Worm (Caenorhabditis elegans) whole organism, L2 larva: Measurements from ENCODE around the gene F10B5.2.

ENCODE experiments used
- nhr-10 ChIP-seq: sonication (generic microtip); optimal IDR thresholded peaks from 2 replicates; lab custom pipeline; 2017; ENCODE audit warnings: missing biosample characterization, missing genetic modification characterization
- nhr-77 ChIP-seq: fragments of 150-350 bp; optimal IDR thresholded peaks from 2 replicates; lab custom pipeline; 2014; ENCODE audit warnings: missing biosample characterization, missing genetic modification characterization
- unc-39 ChIP-seq: fragments of 150-350 bp; optimal IDR thresholded peaks from 2 replicates; lab custom pipeline; 2014; ENCODE audit warnings: missing biosample characterization, missing genetic modification characterization

DNA sequence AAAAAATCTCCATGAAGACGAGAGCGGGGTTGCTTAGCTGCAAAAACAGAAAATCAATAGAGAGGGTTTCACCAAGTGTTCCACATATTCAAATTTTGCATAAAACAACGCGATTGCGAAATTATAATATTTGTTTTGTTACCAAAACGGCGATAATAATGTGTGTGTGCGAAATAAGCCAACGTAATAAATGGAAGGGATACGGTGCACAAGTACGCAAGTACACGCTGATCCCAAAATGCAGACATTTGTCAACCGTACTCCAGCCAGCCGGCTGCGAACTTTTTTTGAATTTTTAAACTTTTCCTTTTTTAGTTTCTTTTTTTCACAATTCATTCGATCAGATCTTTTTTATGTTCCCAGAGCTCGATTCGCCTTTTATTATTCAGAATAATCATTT, 19.7 kb upstream of the F10B5.2 start, which contains the start of gene ire-1:
- TF ChIP-seq unc-39 (tag; lab: Kevin White, UChicago) (no peak), nhr-10 (tag; lab: Kevin White, UChicago) (no peak), nhr-77 (tag; lab: Kevin White, UChicago) (no peak)
